Worm (Caenorhabditis elegans) whole organism, early embryonic: Measurements from ENCODE around the gene F40G9.19.

Experiments
- ama-1 ChIP-seq: fragments of 150-350 bp; optimal IDR thresholded peaks from 2 replicates; lab custom pipeline; 2014
- ceh-13 ChIP-seq: fragments of 200-800 bp; sonication (Bioruptor generic); optimal IDR thresholded peaks from 2 replicates; lab custom pipeline; 2018; ENCODE audit warnings: mild to moderate bottlenecking, missing genetic modification characterization, missing compliant biosample characterization
- ets-7 ChIP-seq: sonication (generic microtip); optimal IDR thresholded peaks from 2 replicates; lab custom pipeline; 2016; ENCODE audit warnings: missing genotype, missing genetic modification characterization, missing compliant biosample characterization
- hmg-4 ChIP-seq: fragments of 200-800 bp; sonication (Bioruptor generic); optimal IDR thresholded peaks from 2 replicates; lab custom pipeline; 2018; ENCODE audit warnings: mild to moderate bottlenecking, missing genetic modification characterization, missing compliant biosample characterization
- hnd-1 ChIP-seq: sonication (generic microtip); optimal IDR thresholded peaks from 2 replicates; lab custom pipeline; 2016; ENCODE audit warnings: missing genetic modification characterization, missing compliant biosample characterization

ce11 chrIII:203953-204352, 30.4 kb downstream of the F40G9.19 start:
- TF ChIP-seq hnd-1 (tag; lab: Kevin White, UChicago) (no peak), ama-1 (lab: Kevin White, UChicago) (no peak), hmg-4 (GFP tag; lab: Kevin White, UChicago) (no peak), ceh-13 (GFP tag; lab: Kevin White, UChicago) (no peak), ets-7 (tag; lab: Kevin White, UChicago) (no peak)
